Worm (Caenorhabditis elegans): ENCODE data around the gene smrc-1.

DNA sequence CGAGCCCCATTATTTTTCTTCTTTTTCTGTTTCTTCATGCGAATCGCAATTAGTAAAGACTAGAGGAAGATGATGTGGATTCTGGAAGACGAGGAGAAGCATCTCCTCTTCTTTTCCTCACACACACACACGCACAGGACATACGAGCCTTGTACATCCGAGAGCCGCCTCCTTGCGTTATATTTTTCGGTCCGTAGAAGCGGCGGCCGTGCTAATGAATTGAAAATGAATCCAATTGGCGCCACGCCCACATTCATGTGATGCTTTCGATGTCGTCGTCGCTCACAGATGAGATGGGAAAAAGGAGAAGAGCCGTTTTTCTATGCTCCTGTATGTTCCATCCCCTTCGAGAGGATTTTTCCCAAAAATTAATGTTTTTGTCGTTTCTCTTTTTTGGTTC is 39.3 kb upstream of the smrc-1 start:
- no peak for TF ChIP-seq ceh-82 (tag; optimal IDR thresholded peaks at IDR 0.05)
- no peak for TF ChIP-seq snpc-4 (tag; optimal IDR thresholded peaks at IDR 0.05)
- TF ChIP-seq blmp-1 (tag; optimal IDR thresholded peaks at IDR 0.05; ENCODE audit: insufficient read depth), result no peak
- peak; percentile 24 for TF ChIP-seq nhr-129 (tag; optimal IDR thresholded peaks at IDR 0.05)
- no peak for TF ChIP-seq lin-11 (tag; optimal IDR thresholded peaks at IDR 0.05)
- no peak for TF ChIP-seq nhr-237 (tag; optimal IDR thresholded peaks at IDR 0.05)
- TF ChIP-seq C34F6.9 (tag; optimal IDR thresholded peaks at IDR 0.05), result no peak
- TF ChIP-seq elt-1 (tag; optimal IDR thresholded peaks at IDR 0.05), result no peak
- no peak for TF ChIP-seq mdl-1 (tag; optimal IDR thresholded peaks at IDR 0.05)
- TF ChIP-seq ama-1 (optimal IDR thresholded peaks at IDR 0.05), result no peak
